Worm (Caenorhabditis elegans) whole organism, L2 larva: ENCODE data around the gene clec-138.

Source experiments
- R02D3.7 ChIP-seq: fragments of 150-350 bp; optimal IDR thresholded peaks from 2 replicates; lab custom pipeline; 2014; ENCODE audit warnings: missing biosample characterization, missing genetic modification characterization
- ZK546.5 ChIP-seq: sonication (generic microtip); optimal IDR thresholded peaks from 2 replicates; lab custom pipeline; 2017; ENCODE audit warnings: missing biosample characterization, missing genetic modification characterization
- alr-1 ChIP-seq: fragments of 150-350 bp; optimal IDR thresholded peaks from 2 replicates; lab custom pipeline; 2014; ENCODE audit warnings: missing biosample characterization, missing genetic modification characterization
- aly-2 ChIP-seq: fragments of 150-350 bp; optimal IDR thresholded peaks from 2 replicates; lab custom pipeline; 2014; ENCODE audit warnings: missing biosample characterization, missing genetic modification characterization
- ama-1 ChIP-seq: fragments of 150-350 bp; optimal IDR thresholded peaks from 2 replicates; lab custom pipeline; 2018; ENCODE audit warnings: inconsistent platforms
- blmp-1 ChIP-seq: sonication (generic microtip); optimal IDR thresholded peaks from 2 replicates; lab custom pipeline; 2017; ENCODE audit warnings: missing genetic modification characterization, mild to moderate bottlenecking, missing compliant biosample characterization, antibody characterized with exemption, moderate library complexity; ENCODE audit not compliant: insufficient read depth
- ceh-16 ChIP-seq: fragments of 150-350 bp; optimal IDR thresholded peaks from 2 replicates; lab custom pipeline; 2014; ENCODE audit warnings: missing biosample characterization, missing genetic modification characterization
- ceh-82 ChIP-seq: fragments of 150-350 bp; optimal IDR thresholded peaks from 2 replicates; lab custom pipeline; 2014; ENCODE audit warnings: missing biosample characterization, missing genetic modification characterization
- crh-2 ChIP-seq: sonication (generic microtip); optimal IDR thresholded peaks from 2 replicates; lab custom pipeline; 2017; ENCODE audit warnings: missing biosample characterization, missing genetic modification characterization
- dmd-4 ChIP-seq: sonication (generic microtip); optimal IDR thresholded peaks from 2 replicates; lab custom pipeline; 2017; ENCODE audit warnings: missing biosample characterization, missing genetic modification characterization
- egl-27 ChIP-seq: sonication (generic microtip); optimal IDR thresholded peaks from 3 replicates; lab custom pipeline; 2017; ENCODE audit warnings: missing biosample characterization, missing genetic modification reagents, missing genetic modification characterization
- elt-1 ChIP-seq: fragments of 150-350 bp; optimal IDR thresholded peaks from 2 replicates; lab custom pipeline; 2014; ENCODE audit warnings: missing biosample characterization, missing genetic modification characterization
- elt-3 ChIP-seq: sonication (generic microtip); optimal IDR thresholded peaks from 2 replicates; lab custom pipeline; 2017; ENCODE audit warnings: missing biosample characterization, missing genetic modification characterization
- fos-1 ChIP-seq: fragments of 150-350 bp; optimal IDR thresholded peaks from 2 replicates; lab custom pipeline; 2014; ENCODE audit warnings: missing biosample characterization, missing genetic modification characterization
- lin-11 ChIP-seq: fragments of 150-350 bp; sonication (generic microtip); optimal IDR thresholded peaks from 2 replicates; lab custom pipeline; 2014; ENCODE audit warnings: missing biosample characterization, missing genetic modification characterization, inconsistent platforms, mixed read lengths
- lin-13 ChIP-seq: fragments of 150-350 bp; optimal IDR thresholded peaks from 2 replicates; lab custom pipeline; 2014; ENCODE audit warnings: missing biosample characterization, missing genetic modification reagents, missing genetic modification characterization
- lin-39 ChIP-seq: fragments of 150-350 bp; optimal IDR thresholded peaks from 2 replicates; lab custom pipeline; 2014; ENCODE audit warnings: missing biosample characterization, missing genetic modification reagents, missing genetic modification characterization
- mab-5 ChIP-seq: fragments of 150-350 bp; optimal IDR thresholded peaks from 2 replicates; lab custom pipeline; 2014; ENCODE audit warnings: missing biosample characterization, missing genetic modification characterization
- mbf-1 ChIP-seq: sonication (generic microtip); optimal IDR thresholded peaks from 2 replicates; lab custom pipeline; 2017; ENCODE audit warnings: missing biosample characterization, missing genetic modification characterization
- mdl-1 ChIP-seq, 2 experiments: fragments of 150-350 bp in 1 of 2; sonication (generic microtip) in 1 of 2; optimal IDR thresholded peaks; 2 replicates each; lab custom pipeline; 2017; ENCODE audit warnings: missing biosample characterization in 2 of 2, missing genetic modification characterization in 2 of 2
- nhr-10 ChIP-seq: sonication (generic microtip); optimal IDR thresholded peaks from 2 replicates; lab custom pipeline; 2017; ENCODE audit warnings: missing biosample characterization, missing genetic modification characterization
- nhr-129 ChIP-seq: fragments of 150-350 bp; optimal IDR thresholded peaks from 2 replicates; lab custom pipeline; 2014; ENCODE audit warnings: missing biosample characterization, missing genetic modification characterization
- nhr-21 ChIP-seq: fragments of 150-350 bp; optimal IDR thresholded peaks from 2 replicates; lab custom pipeline; 2014; ENCODE audit warnings: missing biosample characterization, missing genetic modification characterization
- nhr-237 ChIP-seq: fragments of 150-350 bp; optimal IDR thresholded peaks from 2 replicates; lab custom pipeline; 2014; ENCODE audit warnings: missing biosample characterization, missing genetic modification characterization
- nhr-25 ChIP-seq: fragments of 150-350 bp; sonication (generic microtip); optimal IDR thresholded peaks from 3 replicates; lab custom pipeline; 2014; ENCODE audit warnings: missing biosample characterization, missing genetic modification characterization
- nhr-6 ChIP-seq: fragments of 150-350 bp; optimal IDR thresholded peaks from 2 replicates; lab custom pipeline; 2014; ENCODE audit warnings: missing biosample characterization, missing genetic modification characterization
- nhr-77 ChIP-seq: fragments of 150-350 bp; optimal IDR thresholded peaks from 2 replicates; lab custom pipeline; 2014; ENCODE audit warnings: missing biosample characterization, missing genetic modification characterization
- peb-1 ChIP-seq: fragments of 150-350 bp; optimal IDR thresholded peaks from 2 replicates; lab custom pipeline; 2014; ENCODE audit warnings: missing biosample characterization, missing genetic modification characterization
- sem-4 ChIP-seq: fragments of 150-350 bp; optimal IDR thresholded peaks from 2 replicates; lab custom pipeline; 2014; ENCODE audit warnings: missing biosample characterization, missing genetic modification reagents, missing genetic modification characterization
- skn-1 ChIP-seq: sonication (generic microtip); optimal IDR thresholded peaks from 2 replicates; lab custom pipeline; 2017; ENCODE audit warnings: missing biosample characterization, missing genetic modification characterization
- sma-3 ChIP-seq: sonication (generic microtip); optimal IDR thresholded peaks from 2 replicates; lab custom pipeline; 2016; ENCODE audit warnings: missing genetic modification reagents, missing genetic modification characterization, missing compliant biosample characterization
- sma-9 ChIP-seq, 2 experiments: fragments of 150-350 bp in 1 of 2; sonication (generic microtip) in 1 of 2; optimal IDR thresholded peaks; 2 replicates each; lab custom pipeline; 2014 to 2016; ENCODE audit warnings: missing genetic modification characterization in 2 of 2, mild to moderate bottlenecking in 1 of 2, missing biosample characterization in 1 of 2, missing compliant biosample characterization in 1 of 2, missing genetic modification reagents in 1 of 2, moderate library complexity in 1 of 2
- snpc-4 ChIP-seq: fragments of 150-350 bp; optimal IDR thresholded peaks from 2 replicates; lab custom pipeline; 2014; ENCODE audit warnings: missing biosample characterization, missing genetic modification characterization
- zag-1 ChIP-seq: fragments of 150-350 bp; optimal IDR thresholded peaks from 2 replicates; lab custom pipeline; 2014; ENCODE audit warnings: missing biosample characterization, missing genetic modification characterization
- ztf-1 ChIP-seq: fragments of 200-800 bp; sonication (Bioruptor generic); conservative IDR thresholded peaks from 2 replicates; pipeline ENCODE4 v1.3.6; 2022; ENCODE audit warnings: missing genetic modification characterization, missing compliant biosample characterization
- ztf-11 ChIP-seq: sonication (generic microtip); optimal IDR thresholded peaks from 2 replicates; lab custom pipeline; 2017; ENCODE audit warnings: missing biosample characterization, missing genetic modification characterization
- ztf-4 ChIP-seq: fragments of 150-350 bp; optimal IDR thresholded peaks from 2 replicates; lab custom pipeline; 2014; ENCODE audit warnings: missing biosample characterization, missing genetic modification characterization

Gene clec-138

ce11 chrII:4619700-4620099 is at the start of gene clec-138:
Gene clec-138, minus strand, starts transcription at chrII:4619800.
- no peak for TF ChIP-seq nhr-21 (tag; lab: Kevin White, UChicago)
- no peak for TF ChIP-seq egl-27
- no peak for TF ChIP-seq crh-2 (tag; lab: Kevin White, UChicago)
- TF ChIP-seq nhr-237, result no peak
- TF ChIP-seq sem-4 (tag; lab: Kevin White, UChicago), result no peak
- TF ChIP-seq ama-1 (lab: Kevin White, UChicago), result no peak
- no peak for TF ChIP-seq aly-2
- no peak for TF ChIP-seq elt-3 (tag; lab: Kevin White, UChicago)
- no peak for TF ChIP-seq nhr-129 (tag; lab: Kevin White, UChicago)
- no peak for TF ChIP-seq mdl-1 (tag; optimal IDR thresholded peaks at IDR 0.05; lab: Kevin White, UChicago)
- no peak for TF ChIP-seq ZK546.5 (tag; lab: Kevin White, UChicago)
- no peak for TF ChIP-seq lin-13
- TF ChIP-seq ceh-82 (tag; lab: Kevin White, UChicago), result no peak

DNA sequence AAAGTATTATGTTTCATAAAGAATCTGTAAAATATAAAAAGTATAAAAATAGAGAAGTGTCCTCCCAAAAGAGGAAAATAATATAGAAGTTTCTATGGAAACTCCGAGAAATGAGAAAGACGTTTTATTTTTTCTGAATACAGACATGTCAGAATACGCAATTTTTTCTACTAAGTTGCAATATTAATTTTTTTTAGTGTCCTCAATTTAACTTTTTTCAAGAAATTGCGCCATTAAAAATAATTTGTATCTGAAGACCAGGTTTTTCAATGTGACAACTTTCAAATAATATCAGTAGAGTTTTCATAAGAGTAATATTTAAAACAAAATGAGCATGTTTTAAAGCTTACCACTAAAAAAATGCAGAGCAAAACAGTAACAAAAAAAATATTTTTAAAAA is 48.0 kb upstream of the clec-138 start, which contains the start of gene fut-5:
fut-5 (minus strand) TSS at position 101 of the 400 bp plus-strand sequence.
- TF ChIP-seq ztf-11 (tag; lab: Kevin White, UChicago), result no peak

DNA sequence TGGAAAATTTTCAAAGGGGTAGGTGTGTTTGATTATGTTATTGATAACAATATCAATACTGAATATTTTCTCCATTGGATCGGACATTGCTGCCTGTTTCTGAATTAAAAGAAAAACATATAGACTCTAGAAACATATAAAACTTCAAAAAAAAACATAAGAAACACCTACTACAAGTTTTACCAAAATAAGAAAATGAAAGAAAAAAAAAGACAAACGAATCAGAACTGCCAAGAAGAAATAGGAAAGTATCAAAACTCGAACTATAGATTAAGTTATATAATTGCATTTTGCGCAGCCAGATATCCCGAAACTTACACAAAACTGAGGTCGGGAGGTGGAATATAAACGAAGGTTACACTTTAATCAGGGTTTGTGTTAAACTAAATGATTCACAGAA is 45.8 kb upstream of the clec-138 start, which contains the start of gene T05A7.11:
T05A7.11 (minus strand) TSS at position 101 of the 400 bp plus-strand sequence.
- TF ChIP-seq nhr-10 (tag; lab: Kevin White, UChicago) (no peak), nhr-237 (no peak), ztf-4 (tag; lab: Kevin White, UChicago) (no peak), ztf-11 (tag; lab: Kevin White, UChicago) (no peak), mbf-1 (tag; lab: Kevin White, UChicago) (no peak), skn-1 (no peak), dmd-4 (tag; lab: Kevin White, UChicago) (no peak), ztf-1 (GFP tag; lab: Robert Waterston, UW) (no peak), nhr-25 (no peak), aly-2 (no peak), lin-11 (tag; lab: Kevin White, UChicago) (no peak), ceh-16 (tag; lab: Kevin White, UChicago) (no peak), mab-5 (tag; lab: Kevin White, UChicago) (no peak)

ce11 chrII:4663186-4663585 is 43.6 kb upstream of the clec-138 start, which contains the start of gene T05A7.12:
Gene T05A7.12, minus strand, starts transcription at chrII:4663286.
- TF ChIP-seq ZK546.5 (tag; lab: Kevin White, UChicago) (no peak), sma-3 (no peak), ceh-82 (tag; lab: Kevin White, UChicago) (no peak), dmd-4 (tag; lab: Kevin White, UChicago) (no peak), R02D3.7 (no peak), blmp-1 (no peak), nhr-10 (tag; lab: Kevin White, UChicago) (no peak), ztf-11 (tag; lab: Kevin White, UChicago) (no peak)

DNA sequence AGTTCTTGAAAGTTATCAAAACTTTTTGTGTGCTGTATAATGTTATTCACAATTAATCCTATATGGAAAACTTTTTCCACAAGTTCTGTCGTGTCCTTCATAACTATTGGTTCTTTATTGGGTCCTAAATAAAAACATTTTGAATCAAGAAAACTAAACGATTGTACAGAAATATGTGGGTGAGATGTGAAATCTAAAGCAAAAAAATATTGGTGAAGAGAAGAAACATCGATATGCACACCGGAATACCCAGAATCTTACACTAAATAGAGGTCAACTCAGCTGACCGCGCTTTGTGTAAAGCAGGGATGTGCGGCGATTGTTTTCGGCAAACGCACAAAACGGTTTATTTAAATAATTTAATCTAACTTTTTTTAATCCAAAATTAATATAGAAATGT is 41.7 kb upstream of the clec-138 start, which contains the start of gene T05A7.13:
T05A7.13 (minus strand) TSS at position 101 of the 400 bp plus-strand sequence.
- no peak for TF ChIP-seq nhr-77 (tag; lab: Kevin White, UChicago)
- no peak for TF ChIP-seq peb-1
- no peak for TF ChIP-seq ztf-1 (GFP tag; lab: Robert Waterston, UW)
- no peak for TF ChIP-seq elt-1 (tag; lab: Kevin White, UChicago)
- TF ChIP-seq nhr-6 (tag; lab: Kevin White, UChicago), result no peak
- no peak for TF ChIP-seq mdl-1 (tag; optimal IDR thresholded peaks at IDR 0.05; lab: Kevin White, UChicago)
- TF ChIP-seq alr-1 (tag; lab: Kevin White, UChicago), result no peak
- TF ChIP-seq dmd-4 (tag; lab: Kevin White, UChicago), result no peak
- TF ChIP-seq sem-4 (tag; lab: Kevin White, UChicago), result no peak
- no peak for TF ChIP-seq elt-3 (tag; lab: Kevin White, UChicago)
- TF ChIP-seq mbf-1 (tag; lab: Kevin White, UChicago), result no peak
- TF ChIP-seq crh-2 (tag; lab: Kevin White, UChicago), result no peak
- no peak for TF ChIP-seq ama-1 (lab: Kevin White, UChicago)
- TF ChIP-seq lin-39 (tag; lab: Kevin White, UChicago), result no peak
- TF ChIP-seq blmp-1, result no peak
- TF ChIP-seq zag-1, result no peak
- TF ChIP-seq nhr-25, result no peak
- no peak for TF ChIP-seq snpc-4
- TF ChIP-seq fos-1 (tag; lab: Kevin White, UChicago), result no peak
- no peak for TF ChIP-seq sma-9 (GFP tag; optimal IDR thresholded peaks at IDR 0.05; lab: Kevin White, UChicago)
- TF ChIP-seq sma-9 (tag; optimal IDR thresholded peaks at IDR 0.05; lab: Kevin White, UChicago), result no peak
